Worm (Caenorhabditis elegans) whole organism, early embryonic: ENCODE results near the gene C24H10.3.

Experiments used
- B0310.2 ChIP-seq: sonication (generic microtip); optimal IDR thresholded peaks from 2 replicates; lab custom pipeline; 2016; ENCODE audit warnings: mild to moderate bottlenecking, missing genetic modification characterization, missing compliant biosample characterization
- F13C5.2 ChIP-seq: sonication (generic microtip); optimal IDR thresholded peaks from 2 replicates; lab custom pipeline; 2017; ENCODE audit warnings: mild to moderate bottlenecking, missing genetic modification characterization, inconsistent platforms, missing compliant biosample characterization
- ama-1 ChIP-seq: fragments of 150-350 bp; optimal IDR thresholded peaks from 2 replicates; lab custom pipeline; 2014
- ets-7 ChIP-seq: sonication (generic microtip); optimal IDR thresholded peaks from 2 replicates; lab custom pipeline; 2016; ENCODE audit warnings: missing genotype, missing genetic modification characterization, missing compliant biosample characterization
- flt-1 ChIP-seq: fragments of 200-800 bp; sonication (Bioruptor generic); IDR thresholded peaks from 2 replicates; pipeline ENCODE4 v1.3.6; 2022; ENCODE audit warnings: missing genetic modification characterization, missing compliant biosample characterization
- scrt-1 ChIP-seq: fragments of 200-800 bp; sonication (Bioruptor generic); IDR thresholded peaks from 2 replicates; pipeline ENCODE4 v1.3.6; 2022; ENCODE audit warnings: missing genetic modification characterization, missing compliant biosample characterization

ce11 chrX:5026461-5026860, 34.4 kb upstream of the C24H10.3 start:
- no peak for TF ChIP-seq flt-1 (GFP tag; lab: Robert Waterston, UW)
- no peak for TF ChIP-seq ama-1 (lab: Kevin White, UChicago)
- no peak for TF ChIP-seq ets-7 (tag; lab: Kevin White, UChicago)
- no peak for TF ChIP-seq B0310.2 (tag; lab: Kevin White, UChicago)
- no peak for TF ChIP-seq F13C5.2 (tag; lab: Kevin White, UChicago)
- TF ChIP-seq scrt-1 (GFP tag; lab: Robert Waterston, UW) = no peak
